Fruit fly (Drosophila melanogaster) whole organism, embryonic: ENCODE measurements around the gene CG10962.
A peak's percentile ranks its signal among the peaks of the same experiment; 100 is the strongest.

Experiments
- Bdp1 ChIP-seq: fragments of 200-800 bp; sonication (Bioruptor generic); optimal IDR thresholded peaks from 3 replicates; lab custom pipeline; 2016; ENCODE audit warnings: missing biosample characterization, missing genetic modification characterization
- C15 ChIP-seq: fragments of 200-800 bp; sonication (Bioruptor generic); IDR thresholded peaks from 3 replicates; pipeline ENCODE4 v1.3.6; 2022; ENCODE audit warnings: missing biosample characterization, missing genetic modification characterization
- CG10209 ChIP-seq: fragments of 200-800 bp; sonication (Bioruptor generic); optimal IDR thresholded peaks from 3 replicates; lab custom pipeline; 2017; ENCODE audit warnings: missing biosample characterization, mild to moderate bottlenecking, missing genetic modification characterization, missing genetic modification reagents
- CG10321 ChIP-seq: fragments of 200-800 bp; sonication (Bioruptor generic); IDR thresholded peaks from 2 replicates; pipeline ENCODE4 v1.3.6; 2022; ENCODE audit warnings: missing biosample characterization, missing genetic modification characterization
- CG10462 ChIP-seq: fragments of 200-800 bp; sonication (Bioruptor generic); optimal IDR thresholded peaks from 2 replicates; lab custom pipeline; 2016; ENCODE audit warnings: missing biosample characterization, missing genetic modification characterization
- CG10654 ChIP-seq: fragments of 200-800 bp; sonication (Bioruptor generic); optimal IDR thresholded peaks from 2 replicates; lab custom pipeline; 2016; ENCODE audit warnings: missing biosample characterization, missing genetic modification characterization
- CG1233 ChIP-seq: fragments of 200-800 bp; sonication (Bioruptor generic); optimal IDR thresholded peaks from 4 replicates; lab custom pipeline; 2018; ENCODE audit warnings: missing biosample characterization, mild to moderate bottlenecking, missing genetic modification characterization
- CG12744 ChIP-seq: fragments of 200-800 bp; sonication (Bioruptor generic); optimal IDR thresholded peaks from 2 replicates; lab custom pipeline; 2016; ENCODE audit warnings: missing biosample characterization, missing genetic modification characterization
- CG1603 ChIP-seq: fragments of 200-800 bp; sonication (Bioruptor generic); optimal IDR thresholded peaks from 2 replicates; lab custom pipeline; 2019; ENCODE audit warnings: missing biosample characterization, mild to moderate bottlenecking, missing genetic modification characterization, moderate library complexity
- CG16863 ChIP-seq: fragments of 200-800 bp; sonication (Bioruptor generic); optimal IDR thresholded peaks from 3 replicates; lab custom pipeline; 2016; ENCODE audit warnings: missing biosample characterization, missing genetic modification characterization
- CG17568 ChIP-seq: fragments of 200-800 bp; sonication (Bioruptor generic); optimal IDR thresholded peaks from 2 replicates; lab custom pipeline; 2018; ENCODE audit warnings: missing biosample characterization, mild to moderate bottlenecking, missing genetic modification characterization, moderate library complexity
- CG18599 ChIP-seq: fragments of 200-800 bp; sonication (Bioruptor generic); optimal IDR thresholded peaks from 3 replicates; lab custom pipeline; 2017; ENCODE audit warnings: missing biosample characterization, missing genetic modification characterization, mild to moderate bottlenecking, moderate library complexity, missing genetic modification reagents
- CG3065 ChIP-seq: fragments of 200-800 bp; sonication (Bioruptor generic); optimal IDR thresholded peaks from 2 replicates; lab custom pipeline; 2016; ENCODE audit warnings: missing biosample characterization, missing genetic modification characterization
- CG3726 ChIP-seq: fragments of 200-800 bp; sonication (Bioruptor generic); IDR thresholded peaks from 3 replicates; pipeline ENCODE4, ENCODE4 v1.3.6; 2022; ENCODE audit warnings: missing biosample characterization, missing genetic modification characterization
- CG4328 ChIP-seq: fragments of 200-800 bp; sonication (Bioruptor generic); optimal IDR thresholded peaks from 3 replicates; lab custom pipeline; 2017; ENCODE audit warnings: missing biosample characterization, missing genetic modification reagents, missing genetic modification characterization
- CG5180 ChIP-seq: fragments of 200-800 bp; sonication (Bioruptor generic); optimal IDR thresholded peaks from 3 replicates; lab custom pipeline; 2017; ENCODE audit warnings: missing biosample characterization, missing genetic modification characterization, mild to moderate bottlenecking, moderate library complexity, missing genetic modification reagents
- CG6765 ChIP-seq: fragments of 200-800 bp; sonication (Bioruptor generic); optimal IDR thresholded peaks from 3 replicates; lab custom pipeline; 2017; ENCODE audit warnings: missing biosample characterization, mild to moderate bottlenecking, missing genetic modification characterization
- CG7372 ChIP-seq: fragments of 200-800 bp; sonication (Bioruptor generic); IDR thresholded peaks from 2 replicates; pipeline ENCODE4 v1.3.6; 2022; ENCODE audit warnings: missing biosample characterization, missing genetic modification characterization
- CG7745 ChIP-seq: fragments of 200-800 bp; sonication (Bioruptor generic); optimal IDR thresholded peaks from 2 replicates; lab custom pipeline; 2018; ENCODE audit warnings: missing biosample characterization, mild to moderate bottlenecking, missing genetic modification characterization, moderate library complexity
- CG7987 ChIP-seq: fragments of 200-800 bp; sonication (Bioruptor generic); optimal IDR thresholded peaks from 2 replicates; lab custom pipeline; 2018; ENCODE audit warnings: missing biosample characterization, mild to moderate bottlenecking, missing genetic modification characterization, moderate library complexity
- CG9437 ChIP-seq: fragments of 200-800 bp; sonication (Bioruptor generic); optimal IDR thresholded peaks from 2 replicates; lab custom pipeline; 2018; ENCODE audit warnings: missing biosample characterization, mild to moderate bottlenecking, missing genetic modification characterization
- CG9609 ChIP-seq: fragments of 200-800 bp; sonication (Bioruptor generic); optimal IDR thresholded peaks from 3 replicates; lab custom pipeline; 2016; ENCODE audit warnings: missing biosample characterization, missing genetic modification characterization
- CG9797 ChIP-seq: fragments of 200-800 bp; sonication (Bioruptor generic); optimal IDR thresholded peaks from 3 replicates; lab custom pipeline; 2018; ENCODE audit warnings: missing biosample characterization, mild to moderate bottlenecking, missing genetic modification characterization
- CkIIα-i1 ChIP-seq: fragments of 200-800 bp; sonication (Bioruptor generic); IDR thresholded peaks from 2 replicates; pipeline ENCODE4 v1.3.6; 2022; ENCODE audit warnings: missing biosample characterization, missing genetic modification characterization
- Fer1 ChIP-seq: fragments of 200-800 bp; sonication (Bioruptor generic); optimal IDR thresholded peaks from 2 replicates; lab custom pipeline; 2017; ENCODE audit warnings: missing biosample characterization, mild to moderate bottlenecking, missing genetic modification characterization
- HmgZ ChIP-seq: fragments of 200-800 bp; sonication (Bioruptor generic); optimal IDR thresholded peaks from 2 replicates; lab custom pipeline; 2018; ENCODE audit warnings: missing biosample characterization, mild to moderate bottlenecking, missing genetic modification characterization
- Max ChIP-seq: fragments of 200-800 bp; sonication (Bioruptor generic); optimal IDR thresholded peaks from 2 replicates; lab custom pipeline; 2016; ENCODE audit warnings: missing biosample characterization, mild to moderate bottlenecking, missing genetic modification characterization
- NfI ChIP-seq: fragments of 200-800 bp; sonication (Bioruptor generic); optimal IDR thresholded peaks from 3 replicates; lab custom pipeline; 2018; ENCODE audit warnings: missing biosample characterization, mild to moderate bottlenecking, missing genetic modification characterization, moderate library complexity
- Opbp ChIP-seq: fragments of 200-800 bp; sonication (Bioruptor generic); IDR thresholded peaks from 3 replicates; pipeline ENCODE4 v1.3.6; 2022; ENCODE audit warnings: missing biosample characterization, missing genetic modification characterization; ENCODE audit not compliant: partially characterized antibody
- Rx ChIP-seq: fragments of 200-800 bp; sonication (Bioruptor generic); IDR thresholded peaks from 2 replicates; pipeline ENCODE4 v1.3.6; 2022; ENCODE audit warnings: missing biosample characterization, missing genetic modification characterization
- Vsx1 ChIP-seq: fragments of 200-800 bp; sonication (Bioruptor generic); optimal IDR thresholded peaks from 2 replicates; lab custom pipeline; 2017; ENCODE audit warnings: missing biosample characterization, mild to moderate bottlenecking, missing genetic modification characterization, missing genetic modification reagents
- Xbp1 ChIP-seq: fragments of 200-800 bp; sonication (Bioruptor generic); optimal IDR thresholded peaks from 3 replicates; lab custom pipeline; 2016; ENCODE audit warnings: missing biosample characterization, mild to moderate bottlenecking, missing genetic modification characterization
- Xrp1 ChIP-seq: fragments of 200-800 bp; sonication (Bioruptor generic); IDR thresholded peaks from 2 replicates; pipeline ENCODE4 v1.3.6; 2022; ENCODE audit warnings: missing biosample characterization, missing genetic modification characterization
- ash1 ChIP-seq: fragments of 200-800 bp; sonication (Bioruptor generic); optimal IDR thresholded peaks from 2 replicates; lab custom pipeline; 2018; ENCODE audit warnings: missing biosample characterization, mild to moderate bottlenecking, missing genetic modification characterization
- bsh ChIP-seq, 2 experiments: fragments of 200-800 bp; sonication (Bioruptor generic); optimal IDR thresholded peaks; 2 replicates each; lab custom pipeline; 2017 to 2018; ENCODE audit warnings: mild to moderate bottlenecking in 2 of 2, missing biosample characterization in 2 of 2, missing genetic modification characterization in 2 of 2, moderate library complexity in 1 of 2
- dimm ChIP-seq: fragments of 200-800 bp; sonication (Bioruptor generic); IDR thresholded peaks from 2 replicates; pipeline ENCODE4 v1.3.6; 2022; ENCODE audit warnings: missing biosample characterization, missing genetic modification characterization
- dm ChIP-seq: fragments of 200-800 bp; sonication (Bioruptor generic); optimal IDR thresholded peaks from 3 replicates; lab custom pipeline; 2016; ENCODE audit warnings: missing biosample characterization, missing genetic modification characterization
- fd96Cb ChIP-seq: fragments of 200-800 bp; sonication (Bioruptor generic); optimal IDR thresholded peaks from 2 replicates; lab custom pipeline; 2018; ENCODE audit warnings: missing biosample characterization, mild to moderate bottlenecking, missing genetic modification characterization, moderate library complexity
- ftz-f1 ChIP-seq: fragments of 200-800 bp; sonication (Bioruptor generic); optimal IDR thresholded peaks from 2 replicates; lab custom pipeline; 2016; ENCODE audit warnings: missing biosample characterization, missing genetic modification characterization
- gcm2 ChIP-seq: fragments of 200-800 bp; sonication (Bioruptor generic); optimal IDR thresholded peaks from 2 replicates; lab custom pipeline; 2016; ENCODE audit warnings: missing biosample characterization, missing genetic modification characterization
- lab ChIP-seq: fragments of 200-800 bp; sonication (Bioruptor generic); optimal IDR thresholded peaks from 3 replicates; lab custom pipeline; 2017; ENCODE audit warnings: missing biosample characterization, missing genetic modification characterization, mild to moderate bottlenecking, moderate library complexity, missing genetic modification reagents
- nom ChIP-seq: fragments of 200-800 bp; sonication (Bioruptor generic); optimal IDR thresholded peaks from 2 replicates; lab custom pipeline; 2017; ENCODE audit warnings: missing biosample characterization, missing genetic modification characterization, mild to moderate bottlenecking, moderate library complexity, missing genetic modification reagents
- pfk ChIP-seq: fragments of 200-800 bp; sonication (Bioruptor generic); optimal IDR thresholded peaks from 2 replicates; lab custom pipeline; 2018; ENCODE audit warnings: missing biosample characterization, mild to moderate bottlenecking, missing genetic modification characterization, moderate library complexity
- pho ChIP-seq: fragments of 200-800 bp; sonication (Bioruptor generic); optimal IDR thresholded peaks from 2 replicates; lab custom pipeline; 2016; ENCODE audit warnings: missing biosample characterization, missing genetic modification characterization
- sens ChIP-seq: fragments of 200-800 bp; sonication (Bioruptor generic); peaks from one replicate; lab custom pipeline; 2016; ENCODE audit warnings: missing biosample characterization, missing genetic modification characterization
- sob ChIP-seq: fragments of 200-800 bp; sonication (Bioruptor generic); IDR thresholded peaks from 2 replicates; pipeline ENCODE4 v1.3.6; 2022; ENCODE audit warnings: missing biosample characterization, missing genetic modification characterization
- tap ChIP-seq: fragments of 200-800 bp; optimal IDR thresholded peaks from 3 replicates; lab custom pipeline; 2019; ENCODE audit warnings: missing biosample characterization, mild to moderate bottlenecking, missing genetic modification characterization, moderate library complexity
- tin ChIP-seq: fragments of 200-800 bp; sonication (Bioruptor generic); optimal IDR thresholded peaks from 3 replicates; lab custom pipeline; 2016; ENCODE audit warnings: missing biosample characterization, missing genetic modification characterization
- trh ChIP-seq: fragments of 200-800 bp; sonication (Bioruptor generic); optimal IDR thresholded peaks from 2 replicates; lab custom pipeline; 2016; ENCODE audit warnings: missing biosample characterization, missing genetic modification characterization
- ttk ChIP-seq: fragments of 200-800 bp; sonication (Bioruptor generic); IDR thresholded peaks from 2 replicates; pipeline ENCODE4 v2.1.2; 2022; ENCODE audit warnings: missing biosample characterization, missing genetic modification characterization
- vnd ChIP-seq: fragments of 200-800 bp; sonication (Bioruptor generic); IDR thresholded peaks from 3 replicates; pipeline ENCODE4 v1.3.6; 2022; ENCODE audit warnings: missing biosample characterization, missing genetic modification characterization; ENCODE audit not compliant: partially characterized antibody

CG10962 gene

DNA sequence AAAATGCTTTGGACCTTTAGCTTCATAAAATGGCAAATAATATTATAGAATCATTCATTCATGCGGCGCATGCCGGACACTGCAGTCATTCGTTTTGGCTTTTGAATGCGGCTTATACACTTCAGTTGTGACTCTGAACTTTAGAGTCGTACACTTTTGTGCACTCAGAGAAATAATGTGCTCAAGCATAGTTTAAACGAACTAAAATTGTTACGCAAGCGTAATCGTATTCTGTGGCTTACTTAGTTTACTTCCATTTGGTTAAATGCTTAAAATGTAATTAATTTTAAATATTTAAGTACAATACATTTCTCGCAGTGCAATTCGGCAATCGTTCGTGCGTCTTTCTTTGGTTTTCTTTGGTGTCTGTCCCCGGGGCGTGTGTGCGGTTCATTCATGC, 30.3 kb upstream of the CG10962 start (continued):
- TF ChIP-seq nom (GFP tag; lab: Kevin White, UChicago) (no peak), CkIIα-i1 (no peak), Max (GFP tag; lab: Kevin White, UChicago) (no peak), pfk (GFP tag; lab: Kevin White, UChicago) (no peak), CG12744 (GFP tag; lab: Kevin White, UChicago) (no peak), CG18599 (GFP tag; lab: Kevin White, UChicago) (peak; percentile 76), tap (tag; lab: Kevin White, UChicago) (no peak), vnd (GFP tag; lab: Robert Waterston, UW) (no peak), CG1603 (no peak), CG10321 (GFP tag; lab: Robert Waterston, UW) (no peak), CG9797 (GFP tag; lab: Kevin White, UChicago) (no peak), CG4328 (GFP tag; lab: Kevin White, UChicago) (no peak), CG16863 (no peak), CG3726 (GFP tag; lab: Robert Waterston, UW) (no peak), Rx (GFP tag; lab: Robert Waterston, UW) (no peak), tin (no peak), CG9437 (GFP tag; lab: Kevin White, UChicago) (peak; percentile 11), CG1233 (GFP tag; lab: Kevin White, UChicago) (no peak), pho (GFP tag; lab: Kevin White, UChicago) (no peak), lab (GFP tag; lab: Kevin White, UChicago) (peak; percentile 69), CG7987 (no peak), CG17568 (GFP tag; lab: Kevin White, UChicago) (no peak), dm (no peak), CG5180 (GFP tag; lab: Kevin White, UChicago) (no peak), Xrp1 (GFP tag; lab: Robert Waterston, UW) (no peak; the same call in 1 of the 2 replicates), Xbp1 (GFP tag; lab: Kevin White, UChicago) (peak; percentile 20), CG9609 (GFP tag; lab: Kevin White, UChicago) (no peak), gcm2 (no peak), CG7745 (no peak), C15 (no peak), ftz-f1 (GFP tag; lab: Kevin White, UChicago) (no peak), Bdp1 (GFP tag; lab: Kevin White, UChicago) (no peak), bsh (GFP tag; optimal IDR thresholded peaks at IDR 0.05; lab: Kevin White, UChicago) (no peak), HmgZ (tag; lab: Kevin White, UChicago) (no peak), CG6765 (GFP tag; lab: Kevin White, UChicago) (no peak), Opbp (GFP tag; lab: Robert Waterston, UW) (no peak), dimm (GFP tag; lab: Robert Waterston, UW) (0 out of 2 replicates have a peak, but pooled peaks have one; percentile 13), Vsx1 (GFP tag; lab: Kevin White, UChicago) (no peak), CG10209 (GFP tag; lab: Kevin White, UChicago) (no peak), CG10462 (GFP tag; lab: Kevin White, UChicago) (no peak), CG3065 (GFP tag; lab: Kevin White, UChicago) (no peak), ttk (GFP tag; lab: Robert Waterston, UW) (0 out of 2 replicates have a peak, but pooled peaks have one; percentile 21), sob (GFP tag; lab: Robert Waterston, UW) (peak; percentile 50; the same call in 1 of the 2 replicates), CG7372 (GFP tag; lab: Robert Waterston, UW) (0 out of 2 replicates have a peak, but pooled peaks have one; percentile 25), CG10654 (GFP tag; lab: Kevin White, UChicago) (no peak), sens (GFP tag; lab: Kevin White, UChicago) (peak; percentile 13), fd96Cb (tag; lab: Kevin White, UChicago) (peak; percentile 32), ash1 (GFP tag; lab: Kevin White, UChicago) (no peak), trh (GFP tag; lab: Kevin White, UChicago) (no peak), NfI (GFP tag; lab: Kevin White, UChicago) (peak; percentile 18), Fer1 (GFP tag; lab: Kevin White, UChicago) (no peak)
